Fruit fly (Drosophila melanogaster) whole organism, embryonic: ENCODE results near the gene CG33160.

Experiments used
- ATbp ChIP-seq: fragments of 200-800 bp; sonication (Bioruptor generic); optimal IDR thresholded peaks from 2 replicates; lab custom pipeline; 2017; ENCODE audit warnings: missing biosample characterization, mild to moderate bottlenecking, missing genetic modification characterization, missing genetic modification reagents
- Bgb ChIP-seq: fragments of 200-800 bp; sonication (Bioruptor generic); IDR thresholded peaks from 2 replicates; pipeline ENCODE4 v1.3.6; 2022; ENCODE audit warnings: missing biosample characterization, missing genetic modification characterization; ENCODE audit not compliant: partially characterized antibody
- CG10274 ChIP-seq: fragments of 200-800 bp; sonication (Bioruptor generic); optimal IDR thresholded peaks from 3 replicates; lab custom pipeline; 2017; ENCODE audit warnings: missing biosample characterization, mild to moderate bottlenecking, missing genetic modification characterization
- CG10321 ChIP-seq: fragments of 200-800 bp; sonication (Bioruptor generic); IDR thresholded peaks from 2 replicates; pipeline ENCODE4 v1.3.6; 2022; ENCODE audit warnings: missing biosample characterization, missing genetic modification characterization
- CG12391 ChIP-seq: fragments of 200-800 bp; sonication (Bioruptor generic); optimal IDR thresholded peaks from 3 replicates; lab custom pipeline; 2018; ENCODE audit warnings: missing biosample characterization, mild to moderate bottlenecking, missing genetic modification characterization, moderate library complexity
- CG13424 ChIP-seq: fragments of 200-800 bp; sonication (Bioruptor generic); optimal IDR thresholded peaks from 2 replicates; lab custom pipeline; 2019; ENCODE audit warnings: missing biosample characterization, mild to moderate bottlenecking, missing genetic modification characterization, moderate library complexity
- CG14965 ChIP-seq: fragments of 200-800 bp; sonication (Bioruptor generic); optimal IDR thresholded peaks from 2 replicates; lab custom pipeline; 2016; ENCODE audit warnings: missing biosample characterization, missing genetic modification characterization, borderline replicate concordance
- CG15696 ChIP-seq: fragments of 200-800 bp; sonication (Bioruptor generic); optimal IDR thresholded peaks from 2 replicates; lab custom pipeline; 2019; ENCODE audit warnings: missing biosample characterization, mild to moderate bottlenecking, missing genetic modification characterization, moderate library complexity
- CG16779 ChIP-seq: fragments of 200-800 bp; sonication (Bioruptor generic); IDR thresholded peaks from 2 replicates; pipeline ENCODE4 v1.3.6; 2022; ENCODE audit warnings: missing biosample characterization, missing genetic modification characterization
- CG17802 ChIP-seq: fragments of 200-800 bp; sonication (Bioruptor generic); optimal IDR thresholded peaks from 2 replicates; lab custom pipeline; 2018; ENCODE audit warnings: missing biosample characterization, mild to moderate bottlenecking, missing genetic modification characterization, moderate library complexity
- CG2202 ChIP-seq: fragments of 200-800 bp; sonication (Bioruptor generic); optimal IDR thresholded peaks from 2 replicates; lab custom pipeline; 2018; ENCODE audit warnings: missing biosample characterization, mild to moderate bottlenecking, missing genetic modification characterization
- CG30020 ChIP-seq: fragments of 200-800 bp; optimal IDR thresholded peaks from 2 replicates; lab custom pipeline; 2019; ENCODE audit warnings: missing biosample characterization, mild to moderate bottlenecking, missing genetic modification characterization, moderate library complexity
- CG31441 ChIP-seq: fragments of 200-800 bp; sonication (Bioruptor generic); IDR thresholded peaks from 2 replicates; pipeline ENCODE4 v1.3.6; 2022; ENCODE audit warnings: missing biosample characterization, missing genetic modification characterization
- CG32772 ChIP-seq: fragments of 200-800 bp; sonication (Bioruptor generic); IDR thresholded peaks from 2 replicates; pipeline ENCODE4 v1.3.6; 2022; ENCODE audit warnings: missing biosample characterization, missing genetic modification characterization
- CG3281 ChIP-seq: fragments of 200-800 bp; sonication (Bioruptor generic); optimal IDR thresholded peaks from 3 replicates; lab custom pipeline; 2017; ENCODE audit warnings: missing biosample characterization, mild to moderate bottlenecking, missing genetic modification characterization
- CG34224 ChIP-seq: fragments of 200-800 bp; sonication (Bioruptor generic); IDR thresholded peaks from 3 replicates; pipeline ENCODE4 v1.3.6; 2022; ENCODE audit warnings: missing biosample characterization, missing genetic modification characterization; ENCODE audit not compliant: partially characterized antibody
- CG4404 ChIP-seq: fragments of 200-800 bp; sonication (Bioruptor generic); IDR thresholded peaks from 2 replicates; pipeline ENCODE4 v1.3.6; 2022; ENCODE audit warnings: missing biosample characterization, missing genetic modification characterization
- CG5245 ChIP-seq: fragments of 200-800 bp; sonication (Bioruptor generic); optimal IDR thresholded peaks from 3 replicates; lab custom pipeline; 2016; ENCODE audit warnings: missing biosample characterization, missing genetic modification characterization
- CG6854 ChIP-seq: fragments of 200-800 bp; sonication (Bioruptor generic); optimal IDR thresholded peaks from 3 replicates; lab custom pipeline; 2017; ENCODE audit warnings: missing biosample characterization, mild to moderate bottlenecking, missing genetic modification characterization
- CG8281 ChIP-seq: fragments of 200-800 bp; sonication (Bioruptor generic); optimal IDR thresholded peaks from 2 replicates; lab custom pipeline; 2018; ENCODE audit warnings: missing biosample characterization, mild to moderate bottlenecking, missing genetic modification characterization, moderate library complexity
- Camta ChIP-seq: fragments of 200-800 bp; sonication (Bioruptor generic); optimal IDR thresholded peaks from 2 replicates; lab custom pipeline; 2016; ENCODE audit warnings: missing biosample characterization, missing genetic modification characterization
- D19A ChIP-seq: fragments of 200-800 bp; optimal IDR thresholded peaks from 3 replicates; lab custom pipeline; 2019; ENCODE audit warnings: missing biosample characterization, mild to moderate bottlenecking, missing genetic modification characterization, moderate library complexity
- Dad ChIP-seq: fragments of 200-800 bp; sonication (Bioruptor generic); optimal IDR thresholded peaks from 3 replicates; lab custom pipeline; 2016; ENCODE audit warnings: missing biosample characterization, missing genetic modification characterization
- Deaf1 ChIP-seq: fragments of 200-800 bp; optimal IDR thresholded peaks from 3 replicates; lab custom pipeline; 2019; ENCODE audit warnings: missing biosample characterization, mild to moderate bottlenecking, missing genetic modification characterization, moderate library complexity
- Doc2 ChIP-seq: fragments of 200-800 bp; sonication (Bioruptor generic); IDR thresholded peaks from 2 replicates; pipeline ENCODE4 v1.3.6; 2022; ENCODE audit warnings: missing biosample characterization, missing genetic modification characterization
- HHEX ChIP-seq: fragments of 200-800 bp; sonication (Bioruptor generic); optimal IDR thresholded peaks from 3 replicates; lab custom pipeline; 2017; ENCODE audit warnings: missing biosample characterization, mild to moderate bottlenecking, missing genetic modification characterization, missing genetic modification reagents
- HLH3B ChIP-seq: fragments of 200-800 bp; sonication (Bioruptor generic); IDR thresholded peaks from 2 replicates; pipeline ENCODE4 v1.3.6; 2022; ENCODE audit warnings: missing biosample characterization, missing genetic modification characterization
- Hmx ChIP-seq: fragments of 200-800 bp; sonication (Bioruptor generic); optimal IDR thresholded peaks from 2 replicates; lab custom pipeline; 2016; ENCODE audit warnings: missing biosample characterization, missing genetic modification characterization
- Nf-YC ChIP-seq: fragments of 200-800 bp; optimal IDR thresholded peaks from 3 replicates; lab custom pipeline; 2019; ENCODE audit warnings: missing biosample characterization, mild to moderate bottlenecking, missing genetic modification characterization, moderate library complexity
- Pdp1 ChIP-seq, 2 experiments: fragments of 200-800 bp; sonication (Bioruptor generic); optimal IDR thresholded peaks; 3 replicates each; lab custom pipeline; 2016; ENCODE audit warnings: missing biosample characterization in 2 of 2, missing genetic modification characterization in 2 of 2, mild to moderate bottlenecking in 1 of 2, moderate library complexity in 1 of 2
- Ravus ChIP-seq: fragments of 200-800 bp; sonication (Bioruptor generic); IDR thresholded peaks from 2 replicates; pipeline ENCODE4 v1.3.6; 2022; ENCODE audit warnings: missing biosample characterization, missing genetic modification characterization
- Side ChIP-seq: fragments of 200-800 bp; sonication (Bioruptor generic); optimal IDR thresholded peaks from 2 replicates; lab custom pipeline; 2016; ENCODE audit warnings: missing biosample characterization, missing genetic modification characterization
- Trl ChIP-seq, 3 experiments: fragments of >200 bp in 2 of 3; fragments of 200-800 bp in 1 of 3; sonication (Bioruptor generic) in 1 of 3; optimal IDR thresholded peaks; 2 replicates in 1 of 3; 3 replicates in 2 of 3; lab custom pipeline; 2016 to 2017; ENCODE audit warnings: missing biosample characterization in 1 of 3, missing genetic modification characterization in 1 of 3
- abd-A ChIP-seq: fragments of 200-800 bp; sonication (Bioruptor generic); optimal IDR thresholded peaks from 3 replicates; lab custom pipeline; 2019; ENCODE audit warnings: missing biosample characterization, mild to moderate bottlenecking, missing genetic modification characterization, moderate library complexity
- corto ChIP-seq: fragments of 200-800 bp; sonication (Bioruptor generic); optimal IDR thresholded peaks from 2 replicates; lab custom pipeline; 2016; ENCODE audit warnings: missing biosample characterization, mild to moderate bottlenecking, missing genetic modification characterization, moderate library complexity
- da ChIP-seq: fragments of 200-800 bp; sonication (Bioruptor generic); optimal IDR thresholded peaks from 2 replicates; lab custom pipeline; 2016; ENCODE audit warnings: missing biosample characterization, missing genetic modification characterization
- ems ChIP-seq: fragments of 200-800 bp; sonication (Bioruptor generic); optimal IDR thresholded peaks from 3 replicates; lab custom pipeline; 2016; ENCODE audit warnings: missing biosample characterization, missing genetic modification characterization
- grau ChIP-seq: fragments of 200-800 bp; optimal IDR thresholded peaks from 3 replicates; lab custom pipeline; 2019; ENCODE audit warnings: missing biosample characterization, mild to moderate bottlenecking, missing genetic modification characterization, moderate library complexity
- gsb-n ChIP-seq: fragments of 200-800 bp; sonication (Bioruptor generic); optimal IDR thresholded peaks from 3 replicates; lab custom pipeline; 2018; ENCODE audit warnings: missing biosample characterization, mild to moderate bottlenecking, missing genetic modification characterization
- hbn ChIP-seq: fragments of 200-800 bp; sonication (Bioruptor generic); IDR thresholded peaks from 2 replicates; pipeline ENCODE4 v1.3.6; 2022; ENCODE audit warnings: missing biosample characterization, missing genetic modification characterization; ENCODE audit not compliant: partially characterized antibody
- her ChIP-seq: fragments of 200-800 bp; sonication (Bioruptor generic); optimal IDR thresholded peaks from 2 replicates; lab custom pipeline; 2016; ENCODE audit warnings: missing biosample characterization, missing genetic modification characterization
- insv ChIP-seq, 2 experiments: fragments of 200-800 bp; sonication (Bioruptor generic); optimal IDR thresholded peaks; 3 replicates each; lab custom pipeline; 2016 to 2018; ENCODE audit warnings: missing biosample characterization in 2 of 2, missing genetic modification characterization in 2 of 2
- lola ChIP-seq, 3 experiments: fragments of >200 bp in 2 of 3; fragments of 200-800 bp in 1 of 3; sonication (Bioruptor generic) in 1 of 3; optimal IDR thresholded peaks; 2 replicates each; lab custom pipeline; 2017 to 2019; ENCODE audit warnings: missing biosample characterization in 3 of 3, missing genetic modification characterization in 3 of 3, mild to moderate bottlenecking in 1 of 3, moderate library complexity in 1 of 3
- mirr ChIP-seq: fragments of 200-800 bp; sonication (Bioruptor generic); optimal IDR thresholded peaks from 3 replicates; lab custom pipeline; 2018; ENCODE audit warnings: missing biosample characterization, mild to moderate bottlenecking, missing genetic modification characterization
- ranshi ChIP-seq: fragments of 200-800 bp; sonication (Bioruptor generic); IDR thresholded peaks from 2 replicates; pipeline ENCODE4 v1.3.6; 2022; ENCODE audit warnings: missing biosample characterization, missing genetic modification characterization
- tx ChIP-seq: fragments of 200-800 bp; sonication (Bioruptor generic); optimal IDR thresholded peaks from 2 replicates; lab custom pipeline; 2016; ENCODE audit warnings: missing biosample characterization, missing genetic modification characterization
- vnd ChIP-seq: fragments of 200-800 bp; sonication (Bioruptor generic); IDR thresholded peaks from 3 replicates; pipeline ENCODE4 v1.3.6; 2022; ENCODE audit warnings: missing biosample characterization, missing genetic modification characterization; ENCODE audit not compliant: partially characterized antibody
- wor ChIP-seq: fragments of 200-800 bp; sonication (Bioruptor generic); IDR thresholded peaks from 2 replicates; pipeline ENCODE4 v1.3.6; 2022; ENCODE audit warnings: missing biosample characterization, missing genetic modification characterization
- yki ChIP-seq: fragments of >200 bp; optimal IDR thresholded peaks from 3 replicates; lab custom pipeline; 2018

Gene CG33160

dm6 chr3L:3192912-3193311, 13.3 kb downstream of the CG33160 start, which contains the start of gene Hsp83 (continued):
- peak; percentile 69 for TF ChIP-seq D19A (tag; lab: Kevin White, UChicago)
- peak; percentile 90 for TF ChIP-seq grau
- peak; percentile 100 for TF ChIP-seq mirr (GFP tag; lab: Kevin White, UChicago)
- TF ChIP-seq abd-A (tag; lab: Kevin White, UChicago), result no peak
- peak; percentile 99 for TF ChIP-seq HHEX (GFP tag; lab: Kevin White, UChicago)
- TF ChIP-seq her (GFP tag; lab: Kevin White, UChicago), result peak; percentile 96
- TF ChIP-seq Bgb (GFP tag; lab: Robert Waterston, UW), result peak; percentile 36; the same call in 1 of the 2 replicates
- peak; percentile 93 for TF ChIP-seq CG14965 (GFP tag; lab: Kevin White, UChicago)
- peak; percentile 41; the same call in 1 of the 2 replicates for TF ChIP-seq wor (GFP tag; lab: Robert Waterston, UW)
- peak; percentile 74 for TF ChIP-seq CG8281 (tag; lab: Kevin White, UChicago)
- peak; percentile 90 for TF ChIP-seq corto (GFP tag; lab: Kevin White, UChicago)
- TF ChIP-seq insv (GFP tag; optimal IDR thresholded peaks at IDR 0.05; lab: Kevin White, UChicago), result peak in 1 of 2 experiments; percentile 89
- TF ChIP-seq Doc2, result 0 out of 2 replicates have a peak, but pooled peaks have one; percentile 33
- peak; percentile 26; the same call in 1 of the 2 replicates for TF ChIP-seq CG4404 (GFP tag; lab: Robert Waterston, UW)
- TF ChIP-seq CG15696 (tag; lab: Kevin White, UChicago), result peak; percentile 36
- no peak; the same call in 1 of the 3 replicates for TF ChIP-seq CG34224
- TF ChIP-seq CG17802 (tag; lab: Kevin White, UChicago), result peak; percentile 86
- peak; percentile 96 for TF ChIP-seq CG16779 (GFP tag; lab: Robert Waterston, UW)
- TF ChIP-seq CG12391 (tag; lab: Kevin White, UChicago), result peak; percentile 95
- peak; percentile 95 for TF ChIP-seq Dad (GFP tag; lab: Kevin White, UChicago)
- peak; percentile 39 for TF ChIP-seq Hmx (GFP tag; lab: Kevin White, UChicago)
- peak; percentile 88 for TF ChIP-seq da (GFP tag; lab: Kevin White, UChicago)
- peak; percentile 93 for TF ChIP-seq CG10274 (GFP tag; lab: Kevin White, UChicago)
- peak; percentile 92 for TF ChIP-seq ranshi (GFP tag; lab: Robert Waterston, UW)
- TF ChIP-seq CG30020 (tag; lab: Kevin White, UChicago), result peak; percentile 48
- peak; percentile 92 for TF ChIP-seq ems
- TF ChIP-seq CG3281, result peak; percentile 99
- TF ChIP-seq yki (lab: Kevin White, UChicago), result no peak
- no peak for TF ChIP-seq hbn
- TF ChIP-seq HLH3B, result peak; percentile 90
- TF ChIP-seq Camta (GFP tag; lab: Kevin White, UChicago), result peak; percentile 92
- peak in 1 of 3 experiments; percentile 59 for TF ChIP-seq lola (GFP tag; optimal IDR thresholded peaks at IDR 0.05; lab: Kevin White, UChicago)
- TF ChIP-seq ATbp, result peak; percentile 97
- TF ChIP-seq CG6854 (GFP tag; lab: Kevin White, UChicago), result peak; percentile 99
- peak; percentile 98 for TF ChIP-seq Side (GFP tag; lab: Kevin White, UChicago)
- TF ChIP-seq Nf-YC (tag; lab: Kevin White, UChicago), result peak; percentile 86
- peak; percentile 94 for TF ChIP-seq CG2202 (tag; lab: Kevin White, UChicago)
- peak; percentile 80 for TF ChIP-seq Deaf1 (tag; lab: Kevin White, UChicago)
- no peak for TF ChIP-seq vnd
- peak; percentile 72 for TF ChIP-seq CG13424 (tag; lab: Kevin White, UChicago)
- peak; percentile 84 for TF ChIP-seq CG32772 (GFP tag; lab: Robert Waterston, UW)
- TF ChIP-seq CG10321, result peak; percentile 77
- peak; percentile 85 for TF ChIP-seq gsb-n (tag; lab: Kevin White, UChicago)
- peak; percentile 91 for TF ChIP-seq CG31441
- peak; percentile 25; the same call in 1 of the 2 replicates for TF ChIP-seq Ravus (GFP tag; lab: Robert Waterston, UW)
- TF ChIP-seq tx (GFP tag; lab: Kevin White, UChicago), result peak; percentile 81
- peak; percentile 89 for TF ChIP-seq Pdp1 (GFP tag; optimal IDR thresholded peaks at IDR 0.05; lab: Kevin White, UChicago)
- TF ChIP-seq Trl (optimal IDR thresholded peaks at IDR 0.05; lab: Kevin White, UChicago), result no peak
- peak; percentile 97 for TF ChIP-seq Trl (GFP tag; optimal IDR thresholded peaks at IDR 0.05; lab: Kevin White, UChicago)
- TF ChIP-seq CG5245, result peak; percentile 91
